Fruit fly (Drosophila melanogaster) whole organism, embryonic: ENCODE measurements around the gene CG10086.

Experiments
- CG10565 ChIP-seq: fragments of 200-800 bp; sonication (Bioruptor generic); optimal IDR thresholded peaks from 3 replicates; lab custom pipeline; 2016; ENCODE audit warnings: missing biosample characterization, mild to moderate bottlenecking, missing genetic modification characterization
- CG13894 ChIP-seq: fragments of 200-800 bp; sonication (Bioruptor generic); optimal IDR thresholded peaks from 3 replicates; lab custom pipeline; 2018; ENCODE audit warnings: missing biosample characterization, mild to moderate bottlenecking, missing genetic modification characterization, moderate library complexity
- fd102C ChIP-seq: fragments of 200-800 bp; sonication (Bioruptor generic); optimal IDR thresholded peaks from 2 replicates; lab custom pipeline; 2018; ENCODE audit warnings: missing biosample characterization, mild to moderate bottlenecking, missing genetic modification characterization, moderate library complexity
- tgo ChIP-seq: fragments of 200-800 bp; sonication (Bioruptor generic); IDR thresholded peaks from 3 replicates; pipeline ENCODE4 v1.3.6; 2022; ENCODE audit warnings: missing biosample characterization, missing genetic modification characterization
- vfl ChIP-seq: fragments of 200-800 bp; sonication (Bioruptor generic); optimal IDR thresholded peaks from 2 replicates; lab custom pipeline; 2016; ENCODE audit warnings: missing biosample characterization, missing genetic modification characterization
- zen ChIP-seq: fragments of 200-800 bp; sonication (Bioruptor generic); optimal IDR thresholded peaks from 3 replicates; lab custom pipeline; 2018; ENCODE audit warnings: missing biosample characterization, mild to moderate bottlenecking, missing genetic modification characterization, moderate library complexity

DNA sequence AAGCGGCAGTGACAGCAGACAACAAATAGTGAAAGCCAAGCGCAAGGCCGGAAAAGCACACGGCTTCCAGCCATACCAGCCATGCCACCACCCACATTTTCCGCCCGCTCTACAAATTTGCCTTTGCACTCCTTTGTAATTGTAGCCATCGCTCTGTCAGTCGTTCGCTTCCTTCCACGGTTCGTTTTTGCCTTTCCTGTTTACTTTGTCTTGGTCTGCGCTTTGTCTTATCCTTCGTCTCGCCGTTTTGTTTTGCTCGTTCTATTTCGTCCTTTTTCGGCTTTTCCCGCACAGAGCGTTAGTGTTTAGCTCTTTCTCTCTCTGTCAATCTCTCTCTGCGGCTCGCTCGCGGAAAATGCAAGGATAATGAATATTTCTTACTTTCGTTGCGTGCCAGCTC, 23.1 kb downstream of the CG10086 start:
- TF ChIP-seq tgo (GFP tag; lab: Robert Waterston, UW): no peak
- TF ChIP-seq vfl (GFP tag; lab: Kevin White, UChicago): no peak
- no peak for TF ChIP-seq CG10565 (GFP tag; lab: Kevin White, UChicago)
- TF ChIP-seq CG13894 (tag; lab: Kevin White, UChicago): no peak
- TF ChIP-seq fd102C (GFP tag; lab: Kevin White, UChicago): no peak
- no peak for TF ChIP-seq zen
